Fruit fly (Drosophila melanogaster): ENCODE data around the gene Spn.
A peak's percentile ranks its signal among the peaks of the same experiment; 100 is the strongest.

Gene Spn

dm6 chr3L:2475564-2476260 is 78.4 kb downstream of the Spn start, which contains the start of gene CG16762 (continued):
- peak; percentile 19 for TF ChIP-seq TFAM (GFP tag; optimal IDR thresholded peaks at IDR 0.05)
- TF ChIP-seq CG14667 (GFP tag; IDR thresholded peaks at IDR 0.05): no peak
- no peak for TF ChIP-seq sc (optimal IDR thresholded peaks at IDR 0.05)
- peak; percentile 50 for TF ChIP-seq sc (GFP tag; optimal IDR thresholded peaks at IDR 0.05)
- peak; percentile 94 for TF ChIP-seq sens (GFP tag)
- TF ChIP-seq CoRest (tag; optimal IDR thresholded peaks at IDR 0.05): peak; percentile 46
- TF ChIP-seq croc (GFP tag; conservative IDR thresholded peaks at IDR 0.05): no peak
- TF ChIP-seq pum (GFP tag; optimal IDR thresholded peaks at IDR 0.05): no peak
- peak; percentile 11 for TF ChIP-seq wek (GFP tag; optimal IDR thresholded peaks at IDR 0.05)
- no peak for TF ChIP-seq CG8478 (optimal IDR thresholded peaks at IDR 0.05)
- TF ChIP-seq hkb (optimal IDR thresholded peaks at IDR 0.05): no peak
- TF ChIP-seq hkb (GFP tag; IDR thresholded peaks at IDR 0.05): peak; percentile 51; the same call in 1 of the 2 replicates
- no peak for TF ChIP-seq pan (optimal IDR thresholded peaks at IDR 0.05)
- TF ChIP-seq pan (GFP tag; optimal IDR thresholded peaks at IDR 0.05 in 1 of 2, IDR thresholded peaks at IDR 0.05 in 1 of 2): peak in 1 of 2 experiments; percentile 41
- no peak for TF ChIP-seq gt (GFP tag; IDR thresholded peaks at IDR 0.05)
- no peak for TF ChIP-seq seq (GFP tag; IDR thresholded peaks at IDR 0.05)
- no peak for TF ChIP-seq ase (GFP tag; IDR thresholded peaks at IDR 0.05)
- TF ChIP-seq twi (tag; optimal IDR thresholded peaks at IDR 0.05): no peak
- TF ChIP-seq CG15696 (tag; optimal IDR thresholded peaks at IDR 0.05): peak; percentile 47
- no peak for TF ChIP-seq pzg (GFP tag; optimal IDR thresholded peaks at IDR 0.05)
- no peak for TF ChIP-seq stwl (tag; optimal IDR thresholded peaks at IDR 0.05)
- TF ChIP-seq CG33557 (GFP tag; optimal IDR thresholded peaks at IDR 0.05): peak; percentile 28
- no peak for TF ChIP-seq CG10321 (GFP tag; IDR thresholded peaks at IDR 0.05)
- TF ChIP-seq CHES-1-like (GFP tag; optimal IDR thresholded peaks at IDR 0.05): peak; percentile 30
- peak in 1 of 2 experiments; percentile 59 for TF ChIP-seq Pdp1 (GFP tag; optimal IDR thresholded peaks at IDR 0.05)
- no peak for TF ChIP-seq CG14014 (GFP tag; IDR thresholded peaks at IDR 0.05)
- TF ChIP-seq Kr (GFP tag; optimal IDR thresholded peaks at IDR 0.05): no peak
- TF ChIP-seq sqz (GFP tag; optimal IDR thresholded peaks at IDR 0.05): peak; percentile 15
- no peak for TF ChIP-seq Dfd (GFP tag; optimal IDR thresholded peaks at IDR 0.05)
- peak; percentile 19 for TF ChIP-seq kah (GFP tag; optimal IDR thresholded peaks at IDR 0.05)
- TF ChIP-seq Xrp1 (GFP tag; IDR thresholded peaks at IDR 0.05): peak; percentile 58
- no peak for TF ChIP-seq Xbp1 (GFP tag; optimal IDR thresholded peaks at IDR 0.05)
- no peak for TF ChIP-seq CkIIα-i1 (GFP tag; IDR thresholded peaks at IDR 0.05)
- TF ChIP-seq CG3726 (GFP tag; IDR thresholded peaks at IDR 0.05): no peak
- TF ChIP-seq CG7271 (tag; optimal IDR thresholded peaks at IDR 0.05): peak; percentile 53
- no peak for TF ChIP-seq Dref (GFP tag; IDR thresholded peaks at IDR 0.05)
- no peak for TF ChIP-seq CG15479 (GFP tag; optimal IDR thresholded peaks at IDR 0.05)
- TF ChIP-seq ems (GFP tag; optimal IDR thresholded peaks at IDR 0.05): peak; percentile 45
- TF ChIP-seq CG31388 (GFP tag; optimal IDR thresholded peaks at IDR 0.05): no peak
- no peak for TF ChIP-seq luna (GFP tag; optimal IDR thresholded peaks at IDR 0.05)
- TF ChIP-seq yki (optimal IDR thresholded peaks at IDR 0.05): no peak
- no peak for TF ChIP-seq amos (GFP tag; IDR thresholded peaks at IDR 0.05; ENCODE audit: partially characterized antibody)
- TF ChIP-seq bowl (GFP tag; IDR thresholded peaks at IDR 0.05): no peak
- TF ChIP-seq Camta (GFP tag; optimal IDR thresholded peaks at IDR 0.05): peak; percentile 20
- no peak for TF ChIP-seq CG4730 (GFP tag; IDR thresholded peaks at IDR 0.05)
- TF ChIP-seq ewg (GFP tag; optimal IDR thresholded peaks at IDR 0.05): peak; percentile 53
- TF ChIP-seq gce (GFP tag; IDR thresholded peaks at IDR 0.05): peak; percentile 51; the same call in 1 of the 3 replicates
- TF ChIP-seq sisA (GFP tag; IDR thresholded peaks at IDR 0.05): no peak
- no peak for TF ChIP-seq CG4404 (GFP tag; IDR thresholded peaks at IDR 0.05)
- peak; percentile 49 for TF ChIP-seq CG10654 (GFP tag; optimal IDR thresholded peaks at IDR 0.05)
- no peak for TF ChIP-seq CG16813 (GFP tag; IDR thresholded peaks at IDR 0.05; ENCODE audit: partially characterized antibody)
- peak; percentile 19 for TF ChIP-seq nmo (GFP tag; optimal IDR thresholded peaks at IDR 0.05)
